Fruit fly (Drosophila melanogaster) whole organism, embryonic: ENCODE results near the gene CG13949.

Experiments
- ATbp ChIP-seq: fragments of 200-800 bp; sonication (Bioruptor generic); optimal IDR thresholded peaks from 2 replicates; lab custom pipeline; 2017; ENCODE audit warnings: missing biosample characterization, mild to moderate bottlenecking, missing genetic modification characterization, missing genetic modification reagents
- CG10147 ChIP-seq: fragments of 200-800 bp; sonication (Bioruptor generic); optimal IDR thresholded peaks from 2 replicates; lab custom pipeline; 2019; ENCODE audit warnings: missing biosample characterization, mild to moderate bottlenecking, missing genetic modification characterization, moderate library complexity
- CG10654 ChIP-seq: fragments of 200-800 bp; sonication (Bioruptor generic); optimal IDR thresholded peaks from 2 replicates; lab custom pipeline; 2016; ENCODE audit warnings: missing biosample characterization, missing genetic modification characterization
- CG10959 ChIP-seq: fragments of 200-800 bp; sonication (Bioruptor generic); IDR thresholded peaks from 2 replicates; pipeline ENCODE4 v1.3.6; 2022; ENCODE audit warnings: missing biosample characterization, missing genetic modification characterization
- CG11398 ChIP-seq: fragments of 200-800 bp; sonication (Bioruptor generic); optimal IDR thresholded peaks from 2 replicates; lab custom pipeline; 2016; ENCODE audit warnings: missing biosample characterization, missing genetic modification characterization
- CG12236 ChIP-seq: fragments of 200-800 bp; sonication (Bioruptor generic); optimal IDR thresholded peaks from 2 replicates; lab custom pipeline; 2016; ENCODE audit warnings: missing biosample characterization, missing genetic modification characterization
- CG12391 ChIP-seq: fragments of 200-800 bp; sonication (Bioruptor generic); optimal IDR thresholded peaks from 3 replicates; lab custom pipeline; 2018; ENCODE audit warnings: missing biosample characterization, mild to moderate bottlenecking, missing genetic modification characterization, moderate library complexity
- CG14860 ChIP-seq: fragments of 200-800 bp; sonication (Bioruptor generic); IDR thresholded peaks from 3 replicates; pipeline ENCODE4 v1.3.6; 2022; ENCODE audit warnings: missing biosample characterization, missing genetic modification characterization; ENCODE audit not compliant: partially characterized antibody
- CG1647 ChIP-seq: fragments of 200-800 bp; sonication (Bioruptor generic); optimal IDR thresholded peaks from 3 replicates; lab custom pipeline; 2016; ENCODE audit warnings: missing biosample characterization, missing genetic modification characterization
- CG17359 ChIP-seq: fragments of 200-800 bp; sonication (Bioruptor generic); optimal IDR thresholded peaks from 3 replicates; lab custom pipeline; 2018; ENCODE audit warnings: missing biosample characterization, mild to moderate bottlenecking, missing genetic modification characterization, moderate library complexity
- CG1832 ChIP-seq: fragments of 200-800 bp; sonication (Bioruptor generic); optimal IDR thresholded peaks from 2 replicates; lab custom pipeline; 2017; ENCODE audit warnings: missing biosample characterization, mild to moderate bottlenecking, missing genetic modification characterization, inconsistent platforms
- CG34224 ChIP-seq: fragments of 200-800 bp; sonication (Bioruptor generic); IDR thresholded peaks from 3 replicates; pipeline ENCODE4 v1.3.6; 2022; ENCODE audit warnings: missing biosample characterization, missing genetic modification characterization; ENCODE audit not compliant: partially characterized antibody
- CG34376 ChIP-seq: fragments of 200-800 bp; sonication (Bioruptor generic); optimal IDR thresholded peaks from 2 replicates; lab custom pipeline; 2018; ENCODE audit warnings: missing biosample characterization, mild to moderate bottlenecking, missing genetic modification characterization
- CG4282 ChIP-seq: fragments of 200-800 bp; sonication (Bioruptor generic); optimal IDR thresholded peaks from 2 replicates; lab custom pipeline; 2016; ENCODE audit warnings: missing biosample characterization, missing genetic modification characterization
- CG4820 ChIP-seq: fragments of 200-800 bp; sonication (Bioruptor generic); optimal IDR thresholded peaks from 3 replicates; lab custom pipeline; 2016; ENCODE audit warnings: missing biosample characterization, missing genetic modification characterization
- CG6272 ChIP-seq: fragments of 200-800 bp; sonication (Bioruptor generic); IDR thresholded peaks from 2 replicates; pipeline ENCODE4 v1.3.6; 2022; ENCODE audit warnings: missing biosample characterization, missing genetic modification characterization
- Hr78 ChIP-seq, 2 experiments: fragments of 200-800 bp in 1 of 2; fragments of >200 bp in 1 of 2; sonication (Bioruptor generic) in 1 of 2; optimal IDR thresholded peaks; 2 replicates each; lab custom pipeline; 2017 to 2019; ENCODE audit warnings: missing biosample characterization in 2 of 2, missing genetic modification characterization in 2 of 2, mild to moderate bottlenecking in 1 of 2, moderate library complexity in 1 of 2
- MESR4 ChIP-seq: fragments of 200-800 bp; sonication (Bioruptor generic); optimal IDR thresholded peaks from 2 replicates; lab custom pipeline; 2018; ENCODE audit warnings: missing biosample characterization, mild to moderate bottlenecking, missing genetic modification characterization, moderate library complexity
- Mes4 ChIP-seq: fragments of 200-800 bp; sonication (Bioruptor generic); optimal IDR thresholded peaks from 2 replicates; lab custom pipeline; 2016; ENCODE audit warnings: missing biosample characterization, missing genetic modification characterization
- Neu2 ChIP-seq: fragments of 200-800 bp; sonication (Bioruptor generic); optimal IDR thresholded peaks from 3 replicates; lab custom pipeline; 2016; ENCODE audit warnings: missing biosample characterization, missing genetic modification characterization, borderline replicate concordance
- NfI ChIP-seq: fragments of 200-800 bp; sonication (Bioruptor generic); optimal IDR thresholded peaks from 3 replicates; lab custom pipeline; 2018; ENCODE audit warnings: missing biosample characterization, mild to moderate bottlenecking, missing genetic modification characterization, moderate library complexity
- PHDP ChIP-seq: fragments of 200-800 bp; sonication (Bioruptor generic); optimal IDR thresholded peaks from 3 replicates; lab custom pipeline; 2018; ENCODE audit warnings: missing biosample characterization, mild to moderate bottlenecking, missing genetic modification characterization, moderate library complexity
- Ptx1 ChIP-seq: fragments of 200-800 bp; sonication (Bioruptor generic); IDR thresholded peaks from 2 replicates; pipeline ENCODE4 v1.3.6; 2022; ENCODE audit warnings: missing biosample characterization, missing genetic modification characterization
- Spps ChIP-seq: fragments of 200-800 bp; sonication (Bioruptor generic); optimal IDR thresholded peaks from 2 replicates; lab custom pipeline; 2018; ENCODE audit warnings: missing biosample characterization, mild to moderate bottlenecking, missing genetic modification characterization
- TFAM ChIP-seq: fragments of 200-800 bp; sonication (Bioruptor generic); optimal IDR thresholded peaks from 2 replicates; lab custom pipeline; 2017; ENCODE audit warnings: missing biosample characterization, missing genetic modification characterization, inconsistent platforms
- Tbp ChIP-seq: fragments of >200 bp; optimal IDR thresholded peaks from 2 replicates; lab custom pipeline; 2018; ENCODE audit warnings: missing biosample characterization, missing genetic modification characterization
- Trl ChIP-seq, 3 experiments: fragments of >200 bp in 2 of 3; fragments of 200-800 bp in 1 of 3; sonication (Bioruptor generic) in 1 of 3; optimal IDR thresholded peaks; 2 replicates in 1 of 3; 3 replicates in 2 of 3; lab custom pipeline; 2016 to 2017; ENCODE audit warnings: missing biosample characterization in 1 of 3, missing genetic modification characterization in 1 of 3
- bsh ChIP-seq, 2 experiments: fragments of 200-800 bp; sonication (Bioruptor generic); optimal IDR thresholded peaks; 2 replicates each; lab custom pipeline; 2017 to 2018; ENCODE audit warnings: mild to moderate bottlenecking in 2 of 2, missing biosample characterization in 2 of 2, missing genetic modification characterization in 2 of 2, moderate library complexity in 1 of 2
- cwo ChIP-seq: fragments of 200-800 bp; sonication (Bioruptor generic); optimal IDR thresholded peaks from 3 replicates; lab custom pipeline; 2017; ENCODE audit warnings: missing biosample characterization, missing genetic modification characterization, mild to moderate bottlenecking, moderate library complexity, missing genetic modification reagents
- dati ChIP-seq: fragments of 200-800 bp; sonication (Bioruptor generic); IDR thresholded peaks from 2 replicates; pipeline ENCODE4 v1.3.6; 2022; ENCODE audit warnings: missing biosample characterization, missing genetic modification characterization
- disco-r ChIP-seq: fragments of 200-800 bp; sonication (Bioruptor generic); optimal IDR thresholded peaks from 2 replicates; lab custom pipeline; 2016; ENCODE audit warnings: missing biosample characterization, missing genetic modification characterization
- fu2 ChIP-seq: fragments of 200-800 bp; sonication (Bioruptor generic); optimal IDR thresholded peaks from 2 replicates; lab custom pipeline; 2016; ENCODE audit warnings: missing biosample characterization, missing genetic modification characterization
- gcm ChIP-seq: fragments of 200-800 bp; sonication (Bioruptor generic); optimal IDR thresholded peaks from 2 replicates; lab custom pipeline; 2019; ENCODE audit warnings: missing biosample characterization, mild to moderate bottlenecking, missing genetic modification characterization, moderate library complexity
- grn ChIP-seq: fragments of 200-800 bp; sonication (Bioruptor generic); optimal IDR thresholded peaks from 3 replicates; lab custom pipeline; 2017; ENCODE audit warnings: missing biosample characterization, missing genetic modification characterization
- ham ChIP-seq: fragments of 200-800 bp; sonication (Bioruptor generic); IDR thresholded peaks from 2 replicates; pipeline ENCODE4 v1.3.6; 2022; ENCODE audit warnings: missing biosample characterization, missing genetic modification characterization
- ind ChIP-seq: fragments of 200-800 bp; sonication (Bioruptor generic); optimal IDR thresholded peaks from 3 replicates; lab custom pipeline; 2016; ENCODE audit warnings: missing biosample characterization, missing genetic modification characterization
- insv ChIP-seq, 2 experiments: fragments of 200-800 bp; sonication (Bioruptor generic); optimal IDR thresholded peaks; 3 replicates each; lab custom pipeline; 2016 to 2018; ENCODE audit warnings: missing biosample characterization in 2 of 2, missing genetic modification characterization in 2 of 2
- kah ChIP-seq: fragments of 200-800 bp; sonication (Bioruptor generic); optimal IDR thresholded peaks from 2 replicates; lab custom pipeline; 2018; ENCODE audit warnings: missing biosample characterization, mild to moderate bottlenecking, missing genetic modification characterization
- lmd ChIP-seq: fragments of 200-800 bp; sonication (Bioruptor generic); IDR thresholded peaks from 2 replicates; pipeline ENCODE4 v1.3.6; 2022; ENCODE audit warnings: missing biosample characterization, missing genetic modification characterization
- mld ChIP-seq: fragments of 200-800 bp; sonication (Bioruptor generic); IDR thresholded peaks from 3 replicates; pipeline ENCODE4 v1.3.6; 2022; ENCODE audit warnings: missing biosample characterization, missing genetic modification characterization; ENCODE audit not compliant: partially characterized antibody
- pho ChIP-seq: fragments of 200-800 bp; sonication (Bioruptor generic); optimal IDR thresholded peaks from 2 replicates; lab custom pipeline; 2016; ENCODE audit warnings: missing biosample characterization, missing genetic modification characterization
- row ChIP-seq: fragments of 200-800 bp; sonication (Bioruptor generic); IDR thresholded peaks from 3 replicates; pipeline ENCODE4 v1.3.6; 2022; ENCODE audit warnings: missing biosample characterization, missing genetic modification characterization
- run ChIP-seq: fragments of 200-800 bp; sonication (Bioruptor generic); optimal IDR thresholded peaks from 3 replicates; lab custom pipeline; 2018; ENCODE audit warnings: missing biosample characterization, mild to moderate bottlenecking, missing genetic modification characterization
- sd ChIP-seq: fragments of 200-800 bp; sonication (Bioruptor generic); optimal IDR thresholded peaks from 3 replicates; lab custom pipeline; 2018; ENCODE audit warnings: missing biosample characterization, mild to moderate bottlenecking, missing genetic modification characterization, moderate library complexity
- sima ChIP-seq: fragments of 200-800 bp; sonication (Bioruptor generic); optimal IDR thresholded peaks from 2 replicates; lab custom pipeline; 2016; ENCODE audit warnings: missing biosample characterization, missing genetic modification characterization
- trh ChIP-seq: fragments of 200-800 bp; sonication (Bioruptor generic); optimal IDR thresholded peaks from 2 replicates; lab custom pipeline; 2016; ENCODE audit warnings: missing biosample characterization, missing genetic modification characterization
- ttk ChIP-seq: fragments of 200-800 bp; sonication (Bioruptor generic); IDR thresholded peaks from 2 replicates; pipeline ENCODE4 v2.1.2; 2022; ENCODE audit warnings: missing biosample characterization, missing genetic modification characterization
- unc-4 ChIP-seq: fragments of 200-800 bp; sonication (Bioruptor generic); IDR thresholded peaks from 2 replicates; pipeline ENCODE4 v1.3.6; 2022; ENCODE audit warnings: missing biosample characterization, missing genetic modification characterization; ENCODE audit not compliant: partially characterized antibody

The CG13949 gene

dm6 chr2L:819315-820032 is 35.7 kb upstream of the CG13949 start, which contains the start of the genes PGAP2 and Clp (continued):
- TF ChIP-seq sd (tag; lab: Kevin White, UChicago) = no peak
- no peak for TF ChIP-seq kah
- peak; percentile 89 for TF ChIP-seq Ptx1 (GFP tag; lab: Robert Waterston, UW)
- peak; percentile 89 for TF ChIP-seq CG12391 (tag; lab: Kevin White, UChicago)
- no peak for TF ChIP-seq CG34376
- peak; percentile 84 for TF ChIP-seq lmd (GFP tag; lab: Robert Waterston, UW)
- TF ChIP-seq CG34224 (GFP tag; lab: Robert Waterston, UW) = no peak; the same call in 2 of the 3 replicates
- peak; percentile 6 for TF ChIP-seq ATbp (GFP tag; lab: Kevin White, UChicago)
- no peak for TF ChIP-seq run (tag; lab: Kevin White, UChicago)
- peak; percentile 72 for TF ChIP-seq ttk (GFP tag; lab: Robert Waterston, UW)
- no peak for TF ChIP-seq MESR4 (GFP tag; lab: Kevin White, UChicago)
- no peak for TF ChIP-seq Hr78 (GFP tag; optimal IDR thresholded peaks at IDR 0.05; lab: Kevin White, UChicago)
- TF ChIP-seq PHDP (tag; lab: Kevin White, UChicago) = peak; percentile 67
- peak; percentile 33 for TF ChIP-seq Neu2
- TF ChIP-seq disco-r (GFP tag; lab: Kevin White, UChicago) = no peak
- TF ChIP-seq Mes4 (GFP tag; lab: Kevin White, UChicago) = no peak
- TF ChIP-seq CG4282 (GFP tag; lab: Kevin White, UChicago) = no peak
- TF ChIP-seq pho (GFP tag; lab: Kevin White, UChicago) = peak; percentile 60
- TF ChIP-seq dati (GFP tag; lab: Robert Waterston, UW) = no peak
- TF ChIP-seq Trl (optimal IDR thresholded peaks at IDR 0.05; lab: Kevin White, UChicago) = no peak
- no peak for TF ChIP-seq Trl (GFP tag; optimal IDR thresholded peaks at IDR 0.05; lab: Kevin White, UChicago)
- TF ChIP-seq ind (GFP tag; lab: Kevin White, UChicago) = peak; percentile 79
- TF ChIP-seq grn (GFP tag; lab: Kevin White, UChicago) = no peak
- peak; percentile 55 for TF ChIP-seq CG4820 (GFP tag; lab: Kevin White, UChicago)
- peak in 1 of 2 experiments; percentile 72 for TF ChIP-seq bsh (GFP tag; optimal IDR thresholded peaks at IDR 0.05; lab: Kevin White, UChicago)
- TF ChIP-seq CG10654 (GFP tag; lab: Kevin White, UChicago) = peak; percentile 62
- TF ChIP-seq unc-4 = peak; percentile 57; the same call in 1 of the 2 replicates
- TF ChIP-seq sima (GFP tag; lab: Kevin White, UChicago) = no peak
- TF ChIP-seq trh (GFP tag; lab: Kevin White, UChicago) = peak; percentile 51
- no peak for TF ChIP-seq TFAM (GFP tag; lab: Kevin White, UChicago)
- peak; percentile 62 for TF ChIP-seq CG6272 (GFP tag; lab: Robert Waterston, UW)
- TF ChIP-seq row = peak; percentile 94
- TF ChIP-seq CG14860 (GFP tag; lab: Robert Waterston, UW) = peak; percentile 65; the same call in 2 of the 3 replicates
- TF ChIP-seq CG1647 = peak; percentile 2
- TF ChIP-seq gcm = peak; percentile 36
- peak; percentile 57 for TF ChIP-seq Spps (tag; lab: Kevin White, UChicago)
- no peak for TF ChIP-seq ham (GFP tag; lab: Robert Waterston, UW)
- TF ChIP-seq fu2 (GFP tag; lab: Kevin White, UChicago) = peak; percentile 11
- TF ChIP-seq CG1832 (GFP tag; lab: Kevin White, UChicago) = no peak
- peak; percentile 61 for TF ChIP-seq NfI (GFP tag; lab: Kevin White, UChicago)
- TF ChIP-seq mld = no peak
- TF ChIP-seq CG12236 = no peak
- TF ChIP-seq CG11398 (GFP tag; lab: Kevin White, UChicago) = no peak
- TF ChIP-seq CG10959 = peak; percentile 40; the same call in 1 of the 2 replicates
- TF ChIP-seq CG10147 (GFP tag; lab: Kevin White, UChicago) = peak; percentile 38
- peak; percentile 43 for TF ChIP-seq Tbp (GFP tag; lab: Kevin White, UChicago)
- peak; percentile 38 for TF ChIP-seq cwo (GFP tag; lab: Kevin White, UChicago)
- peak; percentile 67 for TF ChIP-seq CG17359 (tag; lab: Kevin White, UChicago)
- TF ChIP-seq insv (GFP tag; optimal IDR thresholded peaks at IDR 0.05; lab: Kevin White, UChicago) = no peak
